Worm (Caenorhabditis elegans) whole organism, L2 larva: ENCODE measurements around the gene ZC204.6.

Experiments used
- C34F6.9 ChIP-seq: fragments of 150-350 bp; optimal IDR thresholded peaks from 2 replicates; lab custom pipeline; 2014; ENCODE audit warnings: missing biosample characterization, missing genetic modification characterization
- F13H6.1 ChIP-seq: sonication (generic microtip); optimal IDR thresholded peaks from 2 replicates; lab custom pipeline; 2016; ENCODE audit warnings: missing genetic modification characterization, missing compliant biosample characterization
- R02D3.7 ChIP-seq: fragments of 150-350 bp; optimal IDR thresholded peaks from 2 replicates; lab custom pipeline; 2014; ENCODE audit warnings: missing biosample characterization, missing genetic modification characterization
- alr-1 ChIP-seq: fragments of 150-350 bp; optimal IDR thresholded peaks from 2 replicates; lab custom pipeline; 2014; ENCODE audit warnings: missing biosample characterization, missing genetic modification characterization
- ama-1 ChIP-seq: fragments of 150-350 bp; optimal IDR thresholded peaks from 2 replicates; lab custom pipeline; 2018; ENCODE audit warnings: inconsistent platforms
- blmp-1 ChIP-seq: sonication (generic microtip); optimal IDR thresholded peaks from 2 replicates; lab custom pipeline; 2017; ENCODE audit warnings: missing genetic modification characterization, mild to moderate bottlenecking, missing compliant biosample characterization, antibody characterized with exemption, moderate library complexity; ENCODE audit not compliant: insufficient read depth
- ceh-16 ChIP-seq: fragments of 150-350 bp; optimal IDR thresholded peaks from 2 replicates; lab custom pipeline; 2014; ENCODE audit warnings: missing biosample characterization, missing genetic modification characterization
- ceh-82 ChIP-seq: fragments of 150-350 bp; optimal IDR thresholded peaks from 2 replicates; lab custom pipeline; 2014; ENCODE audit warnings: missing biosample characterization, missing genetic modification characterization
- elt-3 ChIP-seq: sonication (generic microtip); optimal IDR thresholded peaks from 2 replicates; lab custom pipeline; 2017; ENCODE audit warnings: missing biosample characterization, missing genetic modification characterization
- fos-1 ChIP-seq: fragments of 150-350 bp; optimal IDR thresholded peaks from 2 replicates; lab custom pipeline; 2014; ENCODE audit warnings: missing biosample characterization, missing genetic modification characterization
- gmeb-1 ChIP-seq: fragments of 150-350 bp; optimal IDR thresholded peaks from 2 replicates; lab custom pipeline; 2014; ENCODE audit warnings: missing biosample characterization, missing genetic modification characterization
- lin-11 ChIP-seq: fragments of 150-350 bp; sonication (generic microtip); optimal IDR thresholded peaks from 2 replicates; lab custom pipeline; 2014; ENCODE audit warnings: missing biosample characterization, missing genetic modification characterization, inconsistent platforms, mixed read lengths
- lin-39 ChIP-seq: fragments of 150-350 bp; optimal IDR thresholded peaks from 2 replicates; lab custom pipeline; 2014; ENCODE audit warnings: missing biosample characterization, missing genetic modification reagents, missing genetic modification characterization
- lsy-2 ChIP-seq, 2 experiments: fragments of 150-350 bp in 1 of 2; sonication (generic microtip) in 1 of 2; optimal IDR thresholded peaks; 2 replicates each; lab custom pipeline; 2014 to 2017; ENCODE audit warnings: missing biosample characterization in 2 of 2, missing genetic modification characterization in 2 of 2
- nhr-12 ChIP-seq: fragments of 150-350 bp; optimal IDR thresholded peaks from 2 replicates; lab custom pipeline; 2014; ENCODE audit warnings: missing biosample characterization, missing genetic modification characterization
- nhr-129 ChIP-seq: fragments of 150-350 bp; optimal IDR thresholded peaks from 2 replicates; lab custom pipeline; 2014; ENCODE audit warnings: missing biosample characterization, missing genetic modification characterization
- nhr-23 ChIP-seq: fragments of 150-350 bp; optimal IDR thresholded peaks from 2 replicates; lab custom pipeline; 2014; ENCODE audit warnings: missing biosample characterization, missing genetic modification reagents, missing genetic modification characterization
- nhr-237 ChIP-seq: fragments of 150-350 bp; optimal IDR thresholded peaks from 2 replicates; lab custom pipeline; 2014; ENCODE audit warnings: missing biosample characterization, missing genetic modification characterization
- nhr-25 ChIP-seq: fragments of 150-350 bp; sonication (generic microtip); optimal IDR thresholded peaks from 3 replicates; lab custom pipeline; 2014; ENCODE audit warnings: missing biosample characterization, missing genetic modification characterization
- nhr-6 ChIP-seq: fragments of 150-350 bp; optimal IDR thresholded peaks from 2 replicates; lab custom pipeline; 2014; ENCODE audit warnings: missing biosample characterization, missing genetic modification characterization
- peb-1 ChIP-seq: fragments of 150-350 bp; optimal IDR thresholded peaks from 2 replicates; lab custom pipeline; 2014; ENCODE audit warnings: missing biosample characterization, missing genetic modification characterization
- sem-4 ChIP-seq: fragments of 150-350 bp; optimal IDR thresholded peaks from 2 replicates; lab custom pipeline; 2014; ENCODE audit warnings: missing biosample characterization, missing genetic modification reagents, missing genetic modification characterization
- skn-1 ChIP-seq: sonication (generic microtip); optimal IDR thresholded peaks from 2 replicates; lab custom pipeline; 2017; ENCODE audit warnings: missing biosample characterization, missing genetic modification characterization
- sma-3 ChIP-seq: sonication (generic microtip); optimal IDR thresholded peaks from 2 replicates; lab custom pipeline; 2016; ENCODE audit warnings: missing genetic modification reagents, missing genetic modification characterization, missing compliant biosample characterization
- sma-9 ChIP-seq, 2 experiments: fragments of 150-350 bp in 1 of 2; sonication (generic microtip) in 1 of 2; optimal IDR thresholded peaks; 2 replicates each; lab custom pipeline; 2014 to 2016; ENCODE audit warnings: missing genetic modification characterization in 2 of 2, mild to moderate bottlenecking in 1 of 2, missing biosample characterization in 1 of 2, missing compliant biosample characterization in 1 of 2, missing genetic modification reagents in 1 of 2, moderate library complexity in 1 of 2
- snpc-4 ChIP-seq: fragments of 150-350 bp; optimal IDR thresholded peaks from 2 replicates; lab custom pipeline; 2014; ENCODE audit warnings: missing biosample characterization, missing genetic modification characterization
- unc-55 ChIP-seq: fragments of 150-350 bp; sonication (generic microtip); optimal IDR thresholded peaks from 3 replicates; lab custom pipeline; 2014; ENCODE audit warnings: missing biosample characterization, missing genetic modification reagents, missing genetic modification characterization
- ztf-11 ChIP-seq: sonication (generic microtip); optimal IDR thresholded peaks from 2 replicates; lab custom pipeline; 2017; ENCODE audit warnings: missing biosample characterization, missing genetic modification characterization

ZC204.6 gene

ce11 chrII:1670260-1670879 lies 25.7 kb upstream of the ZC204.6 start, which contains the start of gene nhx-6:
TSS of gene nhx-6 (plus strand) at chrII:1670829.
- TF ChIP-seq sma-3 (GFP tag; lab: Kevin White, UChicago) (no peak), nhr-23 (tag; lab: Kevin White, UChicago) (peak; percentile 9)

ce11 chrII:1668913-1669312 lies 24.3 kb upstream of the ZC204.6 start, which contains the start of gene srw-97:
TSS of gene srw-97 (minus strand) at chrII:1669013.
- TF ChIP-seq peb-1 (tag; lab: Kevin White, UChicago) (no peak), lin-11 (tag; lab: Kevin White, UChicago) (no peak), blmp-1 (tag; lab: Kevin White, UChicago) (no peak), gmeb-1 (tag; lab: Kevin White, UChicago) (no peak), snpc-4 (no peak), ztf-11 (tag; lab: Kevin White, UChicago) (no peak), sem-4 (no peak)
- TF ChIP-seq, all 48 proteins: peak for 0

ce11 chrII:1666025-1666424 lies 21.4 kb upstream of the ZC204.6 start, which contains the start of gene srlf-29:
TSS of gene srlf-29 (plus strand) at chrII:1666325.
- no peak for TF ChIP-seq ceh-16 (tag; lab: Kevin White, UChicago)
- no peak for TF ChIP-seq elt-3
- no peak for TF ChIP-seq nhr-25 (tag; lab: Kevin White, UChicago)
- no peak for TF ChIP-seq alr-1 (tag; lab: Kevin White, UChicago)
- TF ChIP-seq unc-55 = no peak
- no peak for TF ChIP-seq ztf-11 (tag; lab: Kevin White, UChicago)
- no peak for TF ChIP-seq F13H6.1 (tag; lab: Kevin White, UChicago)
- no peak for TF ChIP-seq ceh-82
- no peak for TF ChIP-seq C34F6.9 (tag; lab: Kevin White, UChicago)
- TF ChIP-seq ama-1 (lab: Kevin White, UChicago) = no peak
- no peak for TF ChIP-seq lin-39 (tag; lab: Kevin White, UChicago)
- no peak for TF ChIP-seq lin-11 (tag; lab: Kevin White, UChicago)
- no peak for TF ChIP-seq nhr-237

ce11 chrII:1663516-1663915 lies 18.9 kb upstream of the ZC204.6 start, which contains the start of gene duxl-1:
TSS of gene duxl-1 (plus strand) at chrII:1663699.
- TF ChIP-seq sma-9 (GFP tag; optimal IDR thresholded peaks at IDR 0.05; lab: Kevin White, UChicago) (peak; percentile 52), sma-9 (tag; optimal IDR thresholded peaks at IDR 0.05; lab: Kevin White, UChicago) (no peak), nhr-25 (tag; lab: Kevin White, UChicago) (no peak), C34F6.9 (tag; lab: Kevin White, UChicago) (no peak), ceh-16 (tag; lab: Kevin White, UChicago) (no peak), gmeb-1 (tag; lab: Kevin White, UChicago) (no peak), nhr-12 (tag; lab: Kevin White, UChicago) (no peak), peb-1 (tag; lab: Kevin White, UChicago) (no peak), unc-55 (peak; percentile 24), blmp-1 (tag; lab: Kevin White, UChicago) (no peak), F13H6.1 (tag; lab: Kevin White, UChicago) (peak; percentile 74), nhr-6 (tag; lab: Kevin White, UChicago) (no peak), nhr-129 (tag; lab: Kevin White, UChicago) (peak; percentile 11), fos-1 (tag; lab: Kevin White, UChicago) (peak; percentile 49), skn-1 (tag; lab: Kevin White, UChicago) (no peak)

ce11 chrII:1662881-1663280 lies 18.3 kb upstream of the ZC204.6 start, which contains the start of gene ZC204.14:
TSS of gene ZC204.14 (minus strand) at chrII:1662949.
- TF ChIP-seq sma-9 (GFP tag; optimal IDR thresholded peaks at IDR 0.05; lab: Kevin White, UChicago) (no peak), sma-9 (tag; optimal IDR thresholded peaks at IDR 0.05; lab: Kevin White, UChicago) (no peak), lsy-2 (tag; optimal IDR thresholded peaks at IDR 0.05; lab: Kevin White, UChicago) (peak in 1 of 2 experiments; percentile 41), alr-1 (tag; lab: Kevin White, UChicago) (no peak), R02D3.7 (no peak)

- peak in 1 of 2 experiments; percentile 33 for TF ChIP-seq lsy-2 (tag; optimal IDR thresholded peaks at IDR 0.05; lab: Kevin White, UChicago)
These were observed 16.7 kb upstream of the ZC204.6 start for ce11 chrII:1661300-1661838.
